ENCODE assay signal across 3 fruit fly cellular contexts in genomic region chrX:13755152-13755557, dm6.
TF ChIP-seq lines count a peak whose summit lies in the region.

Gene Pdcd4, minus strand, starts transcription at chrX:13755406.

TF ChIP-seq in whole organism, embryonic, 481 proteins besides CTCF, POLR2A, EP300 and RAD21 (continued from another document and continues in another):
- TF ChIP-seq CG34224 (GFP tag; IDR thresholded peaks at IDR 0.05; lab: Robert Waterston, UW; ENCODE audit: partially characterized antibody) (no peak), Fer2 (tag; optimal IDR thresholded peaks at IDR 0.05; lab: Kevin White, UChicago) (no peak), CG17912 (GFP tag; optimal IDR thresholded peaks at IDR 0.05; lab: Kevin White, UChicago) (no peak), CG42726 (GFP tag; IDR thresholded peaks at IDR 0.05; lab: Robert Waterston, UW; ENCODE audit: partially characterized antibody) (0 out of 2 replicates have a peak, but pooled peaks have one; percentile 49), CG12391 (tag; optimal IDR thresholded peaks at IDR 0.05; lab: Kevin White, UChicago) (peak; percentile 6), CG32532 (GFP tag; IDR thresholded peaks at IDR 0.05; lab: Robert Waterston, UW) (peak; percentile 17; the same call in 1 of the 2 replicates), Deaf1 (tag; optimal IDR thresholded peaks at IDR 0.05; lab: Kevin White, UChicago) (peak; percentile 18), CG1024 (GFP tag; IDR thresholded peaks at IDR 0.05; lab: Robert Waterston, UW) (no peak), peb (GFP tag; IDR thresholded peaks at IDR 0.05; lab: Robert Waterston, UW) (no peak), Pdp1 (GFP tag; optimal IDR thresholded peaks at IDR 0.05; lab: Kevin White, UChicago) (peak in 1 of 2 experiments; percentile 32), usp (GFP tag; optimal IDR thresholded peaks at IDR 0.05; lab: Kevin White, UChicago) (no peak), tgo (GFP tag; IDR thresholded peaks at IDR 0.05; lab: Robert Waterston, UW) (no peak), CG9727 (GFP tag; optimal IDR thresholded peaks at IDR 0.05; lab: Kevin White, UChicago) (peak; percentile 1), maf-S (GFP tag; optimal IDR thresholded peaks at IDR 0.05; lab: Kevin White, UChicago) (peak; percentile 4), CG9817 (tag; optimal IDR thresholded peaks at IDR 0.05; lab: Kevin White, UChicago) (no peak), CG11247 (GFP tag; IDR thresholded peaks at IDR 0.05; lab: Robert Waterston, UW) (no peak), CG2678 (tag; optimal IDR thresholded peaks at IDR 0.05; lab: Kevin White, UChicago) (peak; percentile 31), tna (GFP tag; IDR thresholded peaks at IDR 0.05; lab: Robert Waterston, UW; ENCODE audit: partially characterized antibody) (peak; percentile 59; the same call in 1 of the 2 replicates), nerfin-2 (GFP tag; IDR thresholded peaks at IDR 0.05; lab: Robert Waterston, UW; ENCODE audit: partially characterized antibody) (0 out of 2 replicates have a peak, but pooled peaks have one; percentile 50), CG7987 (GFP tag; optimal IDR thresholded peaks at IDR 0.05; lab: Kevin White, UChicago) (no peak), grau (tag; optimal IDR thresholded peaks at IDR 0.05; lab: Kevin White, UChicago) (peak; percentile 10), fd64A (GFP tag; optimal IDR thresholded peaks at IDR 0.05; lab: Kevin White, UChicago) (no peak), Dad (GFP tag; optimal IDR thresholded peaks at IDR 0.05; lab: Kevin White, UChicago) (no peak), crc (GFP tag; optimal IDR thresholded peaks at IDR 0.05; lab: Kevin White, UChicago) (peak; percentile 14), CG12155 (GFP tag; optimal IDR thresholded peaks at IDR 0.05; lab: Kevin White, UChicago) (peak; percentile 44), Bgb (GFP tag; IDR thresholded peaks at IDR 0.05; lab: Robert Waterston, UW; ENCODE audit: partially characterized antibody) (peak; percentile 44; the same call in 1 of the 2 replicates), CG6683 (GFP tag; optimal IDR thresholded peaks at IDR 0.05; lab: Kevin White, UChicago) (no peak), E2f2 (GFP tag; IDR thresholded peaks at IDR 0.05; lab: Robert Waterston, UW) (peak; percentile 40; the same call in 1 of the 2 replicates), Bteb2 (GFP tag; optimal IDR thresholded peaks at IDR 0.05; lab: Kevin White, UChicago) (no peak), CG11398 (GFP tag; optimal IDR thresholded peaks at IDR 0.05; lab: Kevin White, UChicago) (peak; percentile 3), Awh (GFP tag; IDR thresholded peaks at IDR 0.05; lab: Robert Waterston, UW) (0 out of 2 replicates have a peak, but pooled peaks have one; percentile 24), Nf-YC (tag; optimal IDR thresholded peaks at IDR 0.05; lab: Kevin White, UChicago) (peak; percentile 0), CG6791 (GFP tag; IDR thresholded peaks at IDR 0.05; lab: Robert Waterston, UW; ENCODE audit: partially characterized antibody) (peak; percentile 52; the same call in 1 of the 3 replicates), B-H2 (GFP tag; optimal IDR thresholded peaks at IDR 0.05; lab: Kevin White, UChicago) (peak; percentile 11), CG12769 (tag; optimal IDR thresholded peaks at IDR 0.05; lab: Kevin White, UChicago) (peak; percentile 44), Dp (GFP tag; optimal IDR thresholded peaks at IDR 0.05; lab: Kevin White, UChicago) (peak; percentile 31), CG8924 (tag; optimal IDR thresholded peaks at IDR 0.05; lab: Kevin White, UChicago) (peak; percentile 44), CG5180 (GFP tag; optimal IDR thresholded peaks at IDR 0.05; lab: Kevin White, UChicago) (no peak), HmgZ (tag; optimal IDR thresholded peaks at IDR 0.05; lab: Kevin White, UChicago) (peak; percentile 4), CG3065 (GFP tag; optimal IDR thresholded peaks at IDR 0.05; lab: Kevin White, UChicago) (no peak), pb (GFP tag; optimal IDR thresholded peaks at IDR 0.05; lab: Kevin White, UChicago) (peak; percentile 10)

TF ChIP-seq in whole organism, prepupa, 60 proteins besides CTCF, POLR2A, EP300 and RAD21 (continued from another document):
- TF ChIP-seq Sox15 (GFP tag; optimal IDR thresholded peaks at IDR 0.05; lab: Kevin White, UChicago) (no peak), esn (GFP tag; optimal IDR thresholded peaks at IDR 0.05; lab: Kevin White, UChicago) (peak; percentile 5), CG6792 (GFP tag; optimal IDR thresholded peaks at IDR 0.05; lab: Kevin White, UChicago) (no peak), fd59A (GFP tag; optimal IDR thresholded peaks at IDR 0.05; lab: Kevin White, UChicago) (no peak), Hr4 (GFP tag; optimal IDR thresholded peaks at IDR 0.05; lab: Kevin White, UChicago) (no peak), CG6163 (GFP tag; IDR thresholded peaks at IDR 0.05; lab: Robert Waterston, UW) (peak; percentile 67), spab (GFP tag; optimal IDR thresholded peaks at IDR 0.05; lab: Kevin White, UChicago) (peak; percentile 7), Sox102F (GFP tag; optimal IDR thresholded peaks at IDR 0.05; lab: Kevin White, UChicago) (peak; percentile 29), CG8319 (GFP tag; optimal IDR thresholded peaks at IDR 0.05; lab: Kevin White, UChicago) (no peak), net (GFP tag; optimal IDR thresholded peaks at IDR 0.05; lab: Kevin White, UChicago) (peak; percentile 18), CG3919 (GFP tag; optimal IDR thresholded peaks at IDR 0.05; lab: Kevin White, UChicago) (no peak), Met (GFP tag; optimal IDR thresholded peaks at IDR 0.05; lab: Kevin White, UChicago) (no peak), CG6276 (GFP tag; optimal IDR thresholded peaks at IDR 0.05; lab: Kevin White, UChicago) (peak; percentile 16), CG11762 (GFP tag; optimal IDR thresholded peaks at IDR 0.05; lab: Kevin White, UChicago; ENCODE audit: insufficient read depth) (no peak), eg (GFP tag; IDR thresholded peaks at IDR 0.05; lab: Robert Waterston, UW) (peak; percentile 75), dsx (GFP tag; optimal IDR thresholded peaks at IDR 0.05; lab: Kevin White, UChicago; ENCODE audit: poor library complexity, severe bottlenecking) (peak; percentile 76), salr (GFP tag; optimal IDR thresholded peaks at IDR 0.05; lab: Kevin White, UChicago) (peak in 1 of 2 experiments; percentile 44), ss (GFP tag; optimal IDR thresholded peaks at IDR 0.05; lab: Kevin White, UChicago) (peak; percentile 85), Sox14 (GFP tag; optimal IDR thresholded peaks at IDR 0.05; lab: Kevin White, UChicago) (peak; percentile 50), CG3032 (tag; optimal IDR thresholded peaks at IDR 0.05; lab: Kevin White, UChicago) (peak; percentile 52), Eip93F (GFP tag; optimal IDR thresholded peaks at IDR 0.05; lab: Kevin White, UChicago) (no peak), Blimp-1 (GFP tag; optimal IDR thresholded peaks at IDR 0.05; lab: Kevin White, UChicago) (peak; percentile 66), dac (GFP tag; optimal IDR thresholded peaks at IDR 0.05; lab: Kevin White, UChicago) (no peak), CG6808 (GFP tag; optimal IDR thresholded peaks at IDR 0.05; lab: Kevin White, UChicago) (peak; percentile 54), Hr38 (GFP tag; optimal IDR thresholded peaks at IDR 0.05; lab: Kevin White, UChicago) (no peak), Ets96B (tag; optimal IDR thresholded peaks at IDR 0.05; lab: Kevin White, UChicago) (peak; percentile 71), CG31627 (GFP tag; optimal IDR thresholded peaks at IDR 0.05; lab: Kevin White, UChicago) (no peak), vri (GFP tag; optimal IDR thresholded peaks at IDR 0.05; lab: Kevin White, UChicago) (peak; percentile 2), CG10669 (GFP tag; optimal IDR thresholded peaks at IDR 0.05; lab: Kevin White, UChicago) (peak; percentile 64), svp (GFP tag; lab: Kevin White, UChicago) (no peak), Eip75B (GFP tag; optimal IDR thresholded peaks at IDR 0.05; lab: Kevin White, UChicago) (peak; percentile 51), CG11294 (GFP tag; IDR thresholded peaks at IDR 0.05; lab: Robert Waterston, UW) (no peak), fd85E (GFP tag; optimal IDR thresholded peaks at IDR 0.05; lab: Kevin White, UChicago) (no peak), CG10631 (GFP tag; optimal IDR thresholded peaks at IDR 0.05; lab: Kevin White, UChicago) (no peak), CG32006 (GFP tag; optimal IDR thresholded peaks at IDR 0.05; lab: Kevin White, UChicago) (peak; percentile 32), Eip78C (GFP tag; lab: Kevin White, UChicago) (peak; percentile 36), acj6 (GFP tag; optimal IDR thresholded peaks at IDR 0.05; lab: Kevin White, UChicago) (no peak), cyc (GFP tag; optimal IDR thresholded peaks at IDR 0.05; lab: Kevin White, UChicago) (peak; percentile 12)

TF ChIP-seq in whole organism, wandering third instar larva, 38 proteins besides CTCF, POLR2A, EP300 and RAD21 (continued from another document):
- TF ChIP-seq h (GFP tag; optimal IDR thresholded peaks at IDR 0.05; lab: Kevin White, UChicago) = peak; percentile 11
- no peak for TF ChIP-seq Vsx2 (GFP tag; optimal IDR thresholded peaks at IDR 0.05; lab: Kevin White, UChicago; ENCODE audit: partially characterized antibody)
- no peak for TF ChIP-seq dl (GFP tag; optimal IDR thresholded peaks at IDR 0.05; lab: Kevin White, UChicago; ENCODE audit: insufficient read depth in 1 of 2, partially characterized antibody in 2 of 2)
- no peak for TF ChIP-seq woc (GFP tag; optimal IDR thresholded peaks at IDR 0.05; lab: Kevin White, UChicago)
- no peak for TF ChIP-seq Abd-B (GFP tag; optimal IDR thresholded peaks at IDR 0.05; lab: Kevin White, UChicago)
- TF ChIP-seq dmrt93B (GFP tag; optimal IDR thresholded peaks at IDR 0.05; lab: Kevin White, UChicago) = no peak
- TF ChIP-seq lola (GFP tag; optimal IDR thresholded peaks at IDR 0.05; lab: Kevin White, UChicago) = no peak
- no peak for TF ChIP-seq HLH106 (tag; optimal IDR thresholded peaks at IDR 0.05; lab: Kevin White, UChicago)
